Fruit fly (Drosophila melanogaster): Measurements from ENCODE around the gene fu.

- TF ChIP-seq EcR (GFP tag; optimal IDR thresholded peaks at IDR 0.05) (peak; percentile 98), CG34367 (tag; optimal IDR thresholded peaks at IDR 0.05) (no peak), CG12605 (GFP tag; IDR thresholded peaks at IDR 0.05) (no peak), Ets98B (GFP tag; IDR thresholded peaks at IDR 0.05) (no peak), Pif1A (GFP tag; optimal IDR thresholded peaks at IDR 0.05) (no peak)
Observed at dm6 chrX:18695603-18696002, 38.0 kb downstream of the fu start.

Measured in whole organism, pupa.